Fruit fly (Drosophila melanogaster) whole organism, wandering third instar larva: ENCODE measurements around the gene Polr1B.

ENCODE experiments used
- CG9705 ChIP-seq: fragments of 200-800 bp; sonication (Bioruptor generic); optimal IDR thresholded peaks from 2 replicates; lab custom pipeline; 2018; ENCODE audit warnings: missing biosample characterization, mild to moderate bottlenecking, missing genetic modification characterization
- GATAd ChIP-seq: sonication (Bioruptor generic); optimal IDR thresholded peaks from 2 replicates; lab custom pipeline; 2016; ENCODE audit warnings: missing biosample characterization, missing genetic modification characterization
- Hr78 ChIP-seq: fragments of >200 bp; optimal IDR thresholded peaks from 2 replicates; lab custom pipeline; 2017; ENCODE audit warnings: missing biosample characterization, missing genetic modification characterization
- Hr83 ChIP-seq: fragments of 200-300 bp; sonication (Bioruptor generic); optimal IDR thresholded peaks from 2 replicates; lab custom pipeline; 2016; ENCODE audit warnings: missing biosample characterization, mild to moderate bottlenecking, missing genetic modification characterization, moderate library complexity; ENCODE audit not compliant: poor library complexity, severe bottlenecking
- Myc ChIP-seq: fragments of >200 bp; optimal IDR thresholded peaks from 2 replicates; lab custom pipeline; 2017
- Vsx2 ChIP-seq: fragments of 200-300, 225-300 bp; sonication (Bioruptor generic); optimal IDR thresholded peaks from 2 replicates; lab custom pipeline; 2018; ENCODE audit warnings: missing biosample characterization, missing genetic modification characterization; ENCODE audit not compliant: partially characterized antibody
- brk ChIP-seq: fragments of 200-800 bp; sonication (Bioruptor generic); optimal IDR thresholded peaks from 2 replicates; lab custom pipeline; 2016; ENCODE audit warnings: missing biosample characterization, mild to moderate bottlenecking, missing genetic modification characterization
- sage ChIP-seq: fragments of 200-800 bp; sonication (Bioruptor generic); optimal IDR thresholded peaks from 2 replicates; lab custom pipeline; 2016; ENCODE audit warnings: missing biosample characterization, mild to moderate bottlenecking, missing genetic modification characterization

DNA sequence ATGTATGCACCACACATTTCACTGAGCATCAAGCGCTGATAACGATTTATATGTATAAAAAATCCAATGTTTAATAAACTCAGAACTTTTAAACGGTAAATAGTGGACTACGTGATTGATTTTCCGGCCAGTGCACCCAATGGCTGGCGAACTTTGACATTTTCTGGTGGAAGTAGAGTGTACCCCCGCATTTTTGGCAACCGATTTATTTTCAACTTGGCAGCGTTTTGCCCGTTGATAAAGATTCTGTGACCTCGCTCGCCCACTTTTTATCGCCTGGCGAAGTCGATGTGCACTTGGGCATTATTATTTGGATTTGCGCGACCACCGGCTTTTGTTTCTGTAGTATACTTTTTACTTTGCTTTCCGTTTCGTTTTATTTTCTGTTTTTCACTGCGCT lies 9.8 kb downstream of the Polr1B start:
- TF ChIP-seq brk (GFP tag; lab: Kevin White, UChicago) (no peak), GATAd (GFP tag; lab: Kevin White, UChicago) (no peak), Hr83 (GFP tag; lab: Kevin White, UChicago) (no peak), Vsx2 (GFP tag; lab: Kevin White, UChicago) (no peak), sage (GFP tag; lab: Kevin White, UChicago) (no peak), Myc (lab: Kevin White, UChicago) (no peak), CG9705 (no peak), Hr78 (GFP tag; lab: Kevin White, UChicago) (no peak)
